Fruit fly (Drosophila melanogaster) whole organism, embryonic: ENCODE measurements around the gene Ac76E.

Experiments
- Bdp1 ChIP-seq: fragments of 200-800 bp; sonication (Bioruptor generic); optimal IDR thresholded peaks from 3 replicates; lab custom pipeline; 2016; ENCODE audit warnings: missing biosample characterization, missing genetic modification characterization
- C15 ChIP-seq: fragments of 200-800 bp; sonication (Bioruptor generic); IDR thresholded peaks from 3 replicates; pipeline ENCODE4 v1.3.6; 2022; ENCODE audit warnings: missing biosample characterization, missing genetic modification characterization
- CG10979 ChIP-seq: fragments of 200-800 bp; sonication (Bioruptor generic); optimal IDR thresholded peaks from 2 replicates; lab custom pipeline; 2018; ENCODE audit warnings: missing biosample characterization, mild to moderate bottlenecking, missing genetic modification characterization, moderate library complexity
- CG12391 ChIP-seq: fragments of 200-800 bp; sonication (Bioruptor generic); optimal IDR thresholded peaks from 3 replicates; lab custom pipeline; 2018; ENCODE audit warnings: missing biosample characterization, mild to moderate bottlenecking, missing genetic modification characterization, moderate library complexity
- CG13123 ChIP-seq: fragments of 200-800 bp; sonication (Bioruptor generic); optimal IDR thresholded peaks from 2 replicates; lab custom pipeline; 2016; ENCODE audit warnings: missing biosample characterization, missing genetic modification characterization
- CG13296 ChIP-seq: fragments of 200-800 bp; sonication (Bioruptor generic); optimal IDR thresholded peaks from 3 replicates; lab custom pipeline; 2018; ENCODE audit warnings: missing biosample characterization, mild to moderate bottlenecking, missing genetic modification characterization
- CG13624 ChIP-seq: fragments of 200-800 bp; sonication (Bioruptor generic); optimal IDR thresholded peaks from 2 replicates; lab custom pipeline; 2016; ENCODE audit warnings: missing biosample characterization, missing genetic modification characterization
- CG13894 ChIP-seq: fragments of 200-800 bp; sonication (Bioruptor generic); optimal IDR thresholded peaks from 3 replicates; lab custom pipeline; 2018; ENCODE audit warnings: missing biosample characterization, mild to moderate bottlenecking, missing genetic modification characterization, moderate library complexity
- CG14014 ChIP-seq: fragments of 200-800 bp; sonication (Bioruptor generic); IDR thresholded peaks from 2 replicates; pipeline ENCODE4 v1.3.6; 2022; ENCODE audit warnings: missing biosample characterization, missing genetic modification characterization
- CG1792 ChIP-seq: fragments of 200-800 bp; sonication (Bioruptor generic); optimal IDR thresholded peaks from 2 replicates; lab custom pipeline; 2016; ENCODE audit warnings: missing biosample characterization, missing genetic modification characterization
- CG18476 ChIP-seq: fragments of 200-800 bp; sonication (Bioruptor generic); optimal IDR thresholded peaks from 2 replicates; lab custom pipeline; 2016; ENCODE audit warnings: missing biosample characterization, mild to moderate bottlenecking, missing genetic modification characterization
- CG2120 ChIP-seq: fragments of 200-800 bp; sonication (Bioruptor generic); optimal IDR thresholded peaks from 3 replicates; lab custom pipeline; 2016; ENCODE audit warnings: missing biosample characterization, missing genetic modification characterization
- CG2129 ChIP-seq: fragments of 200-800 bp; sonication (Bioruptor generic); IDR thresholded peaks from 2 replicates; pipeline ENCODE4 v1.3.6; 2022; ENCODE audit warnings: missing biosample characterization, missing genetic modification characterization; ENCODE audit not compliant: partially characterized antibody
- CG3838 ChIP-seq: fragments of 200-800 bp; sonication (Bioruptor generic); optimal IDR thresholded peaks from 3 replicates; lab custom pipeline; 2016; ENCODE audit warnings: missing biosample characterization, missing genetic modification characterization
- CG3995 ChIP-seq: fragments of 200-800 bp; sonication (Bioruptor generic); optimal IDR thresholded peaks from 3 replicates; lab custom pipeline; 2016; ENCODE audit warnings: missing biosample characterization, missing genetic modification characterization
- CG4282 ChIP-seq: fragments of 200-800 bp; sonication (Bioruptor generic); optimal IDR thresholded peaks from 2 replicates; lab custom pipeline; 2016; ENCODE audit warnings: missing biosample characterization, missing genetic modification characterization
- CG6689 ChIP-seq: fragments of 200-800 bp; sonication (Bioruptor generic); IDR thresholded peaks from 2 replicates; pipeline ENCODE4 v1.3.6; 2022; ENCODE audit warnings: missing biosample characterization, missing genetic modification characterization
- CG7357 ChIP-seq: fragments of 200-800 bp; sonication (Bioruptor generic); IDR thresholded peaks from 3 replicates; pipeline ENCODE4 v1.3.6; 2022; ENCODE audit warnings: missing biosample characterization, missing genetic modification characterization
- CG9215 ChIP-seq: fragments of 200-800 bp; sonication (Bioruptor generic); IDR thresholded peaks from 2 replicates; pipeline ENCODE4 v1.3.6; 2022; ENCODE audit warnings: missing biosample characterization, missing genetic modification characterization
- CG9437 ChIP-seq: fragments of 200-800 bp; sonication (Bioruptor generic); optimal IDR thresholded peaks from 2 replicates; lab custom pipeline; 2018; ENCODE audit warnings: missing biosample characterization, mild to moderate bottlenecking, missing genetic modification characterization
- Dfd ChIP-seq, 2 experiments: fragments of >200 bp; optimal IDR thresholded peaks; 2 replicates each; lab custom pipeline; 2017; ENCODE audit warnings: missing biosample characterization in 2 of 2, missing genetic modification characterization in 2 of 2
- Dref ChIP-seq: fragments of 200-800 bp; sonication (Bioruptor generic); IDR thresholded peaks from 2 replicates; pipeline ENCODE4 v1.3.6; 2022; ENCODE audit warnings: missing biosample characterization, missing genetic modification characterization
- HmgZ ChIP-seq: fragments of 200-800 bp; sonication (Bioruptor generic); optimal IDR thresholded peaks from 2 replicates; lab custom pipeline; 2018; ENCODE audit warnings: missing biosample characterization, mild to moderate bottlenecking, missing genetic modification characterization
- Hr3 ChIP-seq: fragments of 200-800 bp; sonication (Bioruptor generic); optimal IDR thresholded peaks from 3 replicates; lab custom pipeline; 2016; ENCODE audit warnings: missing biosample characterization, missing genetic modification characterization
- Mad ChIP-seq: fragments of 200-800 bp; sonication (Bioruptor generic); optimal IDR thresholded peaks from 2 replicates; lab custom pipeline; 2016; ENCODE audit warnings: missing biosample characterization, missing genetic modification characterization
- PHDP ChIP-seq: fragments of 200-800 bp; sonication (Bioruptor generic); optimal IDR thresholded peaks from 3 replicates; lab custom pipeline; 2018; ENCODE audit warnings: missing biosample characterization, mild to moderate bottlenecking, missing genetic modification characterization, moderate library complexity
- Rx ChIP-seq: fragments of 200-800 bp; sonication (Bioruptor generic); IDR thresholded peaks from 2 replicates; pipeline ENCODE4 v1.3.6; 2022; ENCODE audit warnings: missing biosample characterization, missing genetic modification characterization
- Side ChIP-seq: fragments of 200-800 bp; sonication (Bioruptor generic); optimal IDR thresholded peaks from 2 replicates; lab custom pipeline; 2016; ENCODE audit warnings: missing biosample characterization, missing genetic modification characterization
- Six4 ChIP-seq: fragments of 200-800 bp; sonication (Bioruptor generic); optimal IDR thresholded peaks from 2 replicates; lab custom pipeline; 2016; ENCODE audit warnings: missing biosample characterization, missing genetic modification characterization
- Sry-β ChIP-seq: fragments of 200-800 bp; sonication (Bioruptor generic); optimal IDR thresholded peaks from 2 replicates; lab custom pipeline; 2018; ENCODE audit warnings: missing biosample characterization, mild to moderate bottlenecking, missing genetic modification characterization, moderate library complexity
- Usf ChIP-seq: fragments of 200-800 bp; sonication (Bioruptor generic); optimal IDR thresholded peaks from 2 replicates; lab custom pipeline; 2017; ENCODE audit warnings: missing genotype, missing biosample characterization, missing genetic modification characterization
- Xrp1 ChIP-seq: fragments of 200-800 bp; sonication (Bioruptor generic); IDR thresholded peaks from 2 replicates; pipeline ENCODE4 v1.3.6; 2022; ENCODE audit warnings: missing biosample characterization, missing genetic modification characterization
- abd-A ChIP-seq: fragments of 200-800 bp; sonication (Bioruptor generic); optimal IDR thresholded peaks from 3 replicates; lab custom pipeline; 2019; ENCODE audit warnings: missing biosample characterization, mild to moderate bottlenecking, missing genetic modification characterization, moderate library complexity
- aop ChIP-seq: fragments of 200-800 bp; sonication (Bioruptor generic); IDR thresholded peaks from 2 replicates; pipeline ENCODE4 v1.3.6; 2022; ENCODE audit warnings: missing biosample characterization, missing genetic modification characterization
- ash1 ChIP-seq: fragments of 200-800 bp; sonication (Bioruptor generic); optimal IDR thresholded peaks from 2 replicates; lab custom pipeline; 2018; ENCODE audit warnings: missing biosample characterization, mild to moderate bottlenecking, missing genetic modification characterization
- bowl ChIP-seq: fragments of 200-800 bp; sonication (Bioruptor generic); IDR thresholded peaks from 2 replicates; pipeline ENCODE4 v1.3.6; 2022; ENCODE audit warnings: missing biosample characterization, missing genetic modification characterization
- chn ChIP-seq: fragments of 200-800 bp; sonication (Bioruptor generic); optimal IDR thresholded peaks from 2 replicates; lab custom pipeline; 2016; ENCODE audit warnings: missing biosample characterization, missing genetic modification characterization
- dati ChIP-seq: fragments of 200-800 bp; sonication (Bioruptor generic); IDR thresholded peaks from 2 replicates; pipeline ENCODE4 v1.3.6; 2022; ENCODE audit warnings: missing biosample characterization, missing genetic modification characterization
- insv ChIP-seq, 2 experiments: fragments of 200-800 bp; sonication (Bioruptor generic); optimal IDR thresholded peaks; 3 replicates each; lab custom pipeline; 2016 to 2018; ENCODE audit warnings: missing biosample characterization in 2 of 2, missing genetic modification characterization in 2 of 2
- lab ChIP-seq: fragments of 200-800 bp; sonication (Bioruptor generic); optimal IDR thresholded peaks from 3 replicates; lab custom pipeline; 2017; ENCODE audit warnings: missing biosample characterization, missing genetic modification characterization, mild to moderate bottlenecking, moderate library complexity, missing genetic modification reagents
- lbe ChIP-seq: fragments of 200-800 bp; sonication (Bioruptor generic); optimal IDR thresholded peaks from 2 replicates; lab custom pipeline; 2016; ENCODE audit warnings: missing biosample characterization, mild to moderate bottlenecking, missing genetic modification characterization
- nau ChIP-seq: fragments of 200-800 bp; sonication (Bioruptor generic); optimal IDR thresholded peaks from 3 replicates; lab custom pipeline; 2017; ENCODE audit warnings: missing biosample characterization, mild to moderate bottlenecking, missing genetic modification characterization, missing genetic modification reagents
- odd ChIP-seq: fragments of 200-800 bp; sonication (Bioruptor generic); optimal IDR thresholded peaks from 2 replicates; lab custom pipeline; 2017; ENCODE audit warnings: missing biosample characterization, mild to moderate bottlenecking, missing genetic modification characterization
- pb ChIP-seq: fragments of 200-800 bp; sonication (Bioruptor generic); optimal IDR thresholded peaks from 3 replicates; lab custom pipeline; 2016; ENCODE audit warnings: missing biosample characterization, missing genetic modification characterization
- rib ChIP-seq: fragments of 200-800 bp; sonication (Bioruptor generic); IDR thresholded peaks from 2 replicates; pipeline ENCODE4 v1.3.6; 2022; ENCODE audit warnings: missing biosample characterization, missing genetic modification characterization
- sob ChIP-seq: fragments of 200-800 bp; sonication (Bioruptor generic); IDR thresholded peaks from 2 replicates; pipeline ENCODE4 v1.3.6; 2022; ENCODE audit warnings: missing biosample characterization, missing genetic modification characterization
- vfl ChIP-seq: fragments of 200-800 bp; sonication (Bioruptor generic); optimal IDR thresholded peaks from 2 replicates; lab custom pipeline; 2016; ENCODE audit warnings: missing biosample characterization, missing genetic modification characterization
- vnd ChIP-seq: fragments of 200-800 bp; sonication (Bioruptor generic); IDR thresholded peaks from 3 replicates; pipeline ENCODE4 v1.3.6; 2022; ENCODE audit warnings: missing biosample characterization, missing genetic modification characterization; ENCODE audit not compliant: partially characterized antibody
- zfh1 ChIP-seq: fragments of 200-800 bp; sonication (Bioruptor generic); IDR thresholded peaks from 3 replicates; pipeline ENCODE4 v1.3.6; 2022; ENCODE audit warnings: missing biosample characterization, missing genetic modification characterization

The Ac76E gene

DNA sequence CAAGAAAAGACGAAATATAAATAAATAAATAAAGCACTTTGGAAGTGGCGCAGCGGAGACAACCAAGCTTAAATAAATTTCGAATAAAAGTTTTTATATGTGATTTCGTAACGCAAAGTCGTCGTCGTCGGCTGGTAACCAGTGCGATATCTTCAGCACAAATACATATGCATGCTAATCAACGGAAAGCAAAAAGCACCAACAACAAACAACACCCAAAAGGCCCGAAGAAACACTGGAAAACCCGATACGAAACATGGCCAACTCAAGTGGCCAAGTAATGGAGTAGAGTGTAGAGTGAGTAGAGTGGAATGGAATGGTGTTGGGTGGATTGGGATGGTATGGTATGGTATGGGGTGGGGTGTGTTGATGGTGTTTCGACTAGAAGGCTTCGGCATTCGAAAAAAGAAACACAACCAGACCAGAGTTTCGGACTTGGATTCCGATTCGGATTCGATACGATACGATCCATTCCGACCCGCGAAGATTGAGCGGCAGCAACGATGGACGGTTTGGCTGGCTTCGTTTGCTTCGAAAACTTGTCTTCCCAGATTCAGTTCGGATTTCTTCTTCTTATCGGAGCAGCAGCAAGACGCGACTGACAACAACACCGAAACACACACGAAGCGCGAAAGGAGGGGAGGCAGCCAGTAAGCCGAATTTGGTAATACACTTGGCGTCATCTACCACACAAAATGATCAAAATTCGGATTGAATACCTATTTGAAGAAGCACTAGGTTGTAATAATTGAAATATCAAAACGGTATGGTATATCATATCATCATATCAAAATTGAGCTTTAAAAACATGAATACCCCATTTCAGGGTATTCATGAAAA, 36.3 kb upstream of the Ac76E start:
- peak; percentile 90 for TF ChIP-seq odd (GFP tag; lab: Kevin White, UChicago)
- TF ChIP-seq insv (GFP tag; optimal IDR thresholded peaks at IDR 0.05; lab: Kevin White, UChicago) = peak; percentile 17 to 36
- peak; percentile 98 for TF ChIP-seq CG2120
- peak; percentile 93 for TF ChIP-seq CG12391 (tag; lab: Kevin White, UChicago)
- peak; percentile 78 for TF ChIP-seq CG18476 (GFP tag; lab: Kevin White, UChicago)
- TF ChIP-seq chn (GFP tag; lab: Kevin White, UChicago) = peak; percentile 95
- peak; percentile 85 for TF ChIP-seq CG10979 (tag; lab: Kevin White, UChicago)
- TF ChIP-seq CG9215 = peak; percentile 82
- peak; percentile 95 for TF ChIP-seq sob (GFP tag; lab: Robert Waterston, UW)
- 0 out of 3 replicates have a peak, but pooled peaks have one; percentile 38 for TF ChIP-seq vnd (GFP tag; lab: Robert Waterston, UW)
- TF ChIP-seq Six4 (GFP tag; lab: Kevin White, UChicago) = peak; percentile 90
- TF ChIP-seq lab (GFP tag; lab: Kevin White, UChicago) = peak; percentile 97
- peak; percentile 88 for TF ChIP-seq Xrp1 (GFP tag; lab: Robert Waterston, UW)
- TF ChIP-seq Side (GFP tag; lab: Kevin White, UChicago) = peak; percentile 97
- 0 out of 3 replicates have a peak, but pooled peaks have one; percentile 50 for TF ChIP-seq C15 (GFP tag; lab: Robert Waterston, UW)
- TF ChIP-seq PHDP = peak; percentile 95
- peak; percentile 88 for TF ChIP-seq CG9437 (GFP tag; lab: Kevin White, UChicago)
- peak; percentile 71 for TF ChIP-seq CG3995
- no peak; the same call in none of the 2 replicates for TF ChIP-seq Dref (GFP tag; lab: Robert Waterston, UW)
- TF ChIP-seq CG7357 (GFP tag; lab: Robert Waterston, UW) = peak; percentile 89
- peak; percentile 75 for TF ChIP-seq CG1792 (GFP tag; lab: Kevin White, UChicago)
- peak; percentile 95 for TF ChIP-seq HmgZ (tag; lab: Kevin White, UChicago)
- TF ChIP-seq CG13296 (GFP tag; lab: Kevin White, UChicago) = peak; percentile 94
- TF ChIP-seq vfl (GFP tag; lab: Kevin White, UChicago) = peak; percentile 93
- TF ChIP-seq Mad (GFP tag; lab: Kevin White, UChicago) = peak; percentile 93
- TF ChIP-seq Rx = peak; percentile 94
- peak; percentile 87 for TF ChIP-seq CG13894 (tag; lab: Kevin White, UChicago)
- TF ChIP-seq dati (GFP tag; lab: Robert Waterston, UW) = peak; percentile 67; the same call in 1 of the 2 replicates
- TF ChIP-seq CG2129 = no peak
- TF ChIP-seq rib (GFP tag; lab: Robert Waterston, UW) = peak; percentile 91
- peak; percentile 90 for TF ChIP-seq CG3838 (GFP tag; lab: Kevin White, UChicago)
- TF ChIP-seq aop (GFP tag; lab: Robert Waterston, UW) = peak; percentile 70
- TF ChIP-seq CG14014 (GFP tag; lab: Robert Waterston, UW) = peak; percentile 97
- peak; percentile 93 for TF ChIP-seq CG6689 (GFP tag; lab: Robert Waterston, UW)
- peak; percentile 78 for TF ChIP-seq abd-A (tag; lab: Kevin White, UChicago)
- peak; percentile 97 for TF ChIP-seq lbe (GFP tag; lab: Kevin White, UChicago)
- peak; percentile 92 for TF ChIP-seq Hr3 (GFP tag; lab: Kevin White, UChicago)
- TF ChIP-seq CG13624 (GFP tag; lab: Kevin White, UChicago) = peak; percentile 97
- peak; percentile 54 for TF ChIP-seq nau (GFP tag; lab: Kevin White, UChicago)
- peak; percentile 82 for TF ChIP-seq Usf (GFP tag; lab: Kevin White, UChicago)
- peak; percentile 57 for TF ChIP-seq Sry-β (GFP tag; lab: Kevin White, UChicago)
- TF ChIP-seq CG4282 = peak; percentile 93
- TF ChIP-seq zfh1 = peak; percentile 89
- TF ChIP-seq bowl (GFP tag; lab: Robert Waterston, UW) = peak; percentile 86
- peak; percentile 85 for TF ChIP-seq Bdp1 (GFP tag; lab: Kevin White, UChicago)
- peak; percentile 90 for TF ChIP-seq CG13123 (GFP tag; lab: Kevin White, UChicago)
- TF ChIP-seq pb = peak; percentile 94
- TF ChIP-seq ash1 (GFP tag; lab: Kevin White, UChicago) = peak; percentile 80
- no peak for TF ChIP-seq Dfd (GFP tag; optimal IDR thresholded peaks at IDR 0.05; lab: Kevin White, UChicago)
